Worm (Caenorhabditis elegans) whole organism, L1 larva: ENCODE results near the gene nhr-21.
A peak's percentile ranks its signal among the peaks of the same experiment; 100 is the strongest.

ENCODE experiments used
- C16A3.4 ChIP-seq: fragments of 150-350 bp; optimal IDR thresholded peaks from 2 replicates; lab custom pipeline; 2014; ENCODE audit warnings: missing biosample characterization, missing genetic modification characterization
- C34B4.2 ChIP-seq: sonication (generic microtip); optimal IDR thresholded peaks from 2 replicates; lab custom pipeline; 2017; ENCODE audit warnings: mild to moderate bottlenecking, missing genetic modification characterization, missing compliant biosample characterization
- Y116A8C.19 ChIP-seq: sonication (generic microtip); optimal IDR thresholded peaks from 2 replicates; lab custom pipeline; 2016; ENCODE audit warnings: missing compliant biosample characterization, missing genetic modification characterization, borderline replicate concordance
- ceh-63 ChIP-seq: fragments of 200-800 bp; sonication (Bioruptor generic); optimal IDR thresholded peaks from 2 replicates; lab custom pipeline; 2018; ENCODE audit warnings: mild to moderate bottlenecking, missing genetic modification characterization, missing compliant biosample characterization
- dpl-1 ChIP-seq, 3 experiments: fragments of 150-350 bp in 2 of 3; sonication (generic microtip) in 1 of 3; optimal IDR thresholded peaks; 2 replicates each; lab custom pipeline; 2014 to 2017; ENCODE audit warnings: missing biosample characterization in 3 of 3, missing genetic modification characterization in 3 of 3, missing genetic modification reagents in 3 of 3
- dsc-1 ChIP-seq: sonication (generic microtip); optimal IDR thresholded peaks from 2 replicates; lab custom pipeline; 2016; ENCODE audit warnings: mild to moderate bottlenecking, missing genetic modification characterization, missing compliant biosample characterization
- efl-1 ChIP-seq, 4 experiments: fragments of 150-350 bp; optimal IDR thresholded peaks in 3 of 4; peaks in 1 of 4; 1 replicate in 1 of 4; 2 replicates in 3 of 4; lab custom pipeline; 2014; ENCODE audit warnings: missing biosample characterization in 2 of 4, missing genetic modification characterization in 2 of 4, missing genetic modification reagents in 2 of 4
- elt-3 ChIP-seq, 6 experiments: fragments of 150-350 bp in 1 of 6; sonication (generic microtip); optimal IDR thresholded peaks; 2 replicates each; lab custom pipeline; 2017 to 2018; ENCODE audit warnings: missing biosample characterization in 6 of 6, missing genetic modification characterization in 6 of 6, inconsistent platforms in 1 of 6
- fkh-10 ChIP-seq: sonication (generic microtip); optimal IDR thresholded peaks from 2 replicates; lab custom pipeline; 2017; ENCODE audit warnings: missing biosample characterization, missing genetic modification reagents, missing genetic modification characterization
- fos-1 ChIP-seq: fragments of 150-350 bp; optimal IDR thresholded peaks from 2 replicates; lab custom pipeline; 2014; ENCODE audit warnings: missing biosample characterization, missing genetic modification characterization
- isw-1 ChIP-seq: fragments of 200-800 bp; sonication (Bioruptor generic); IDR thresholded peaks from 2 replicates; pipeline ENCODE4 v1.3.6; 2022; ENCODE audit warnings: missing genetic modification characterization, missing compliant biosample characterization
- jun-1 ChIP-seq: fragments of 150-350 bp; optimal IDR thresholded peaks from 2 replicates; lab custom pipeline; 2014; ENCODE audit warnings: missing biosample characterization, missing genetic modification reagents, missing genetic modification characterization
- lin-14 ChIP-seq: fragments of 200-800 bp; sonication (Bioruptor generic); optimal IDR thresholded peaks from 2 replicates; lab custom pipeline; 2018; ENCODE audit warnings: mild to moderate bottlenecking, missing genetic modification characterization, moderate library complexity, missing compliant biosample characterization
- lin-35 ChIP-seq, 2 experiments: fragments of 150-350 bp; optimal IDR thresholded peaks; 2 replicates each; lab custom pipeline; 2014; ENCODE audit warnings: missing biosample characterization in 2 of 2, missing genetic modification characterization in 2 of 2, missing genetic modification reagents in 2 of 2
- lir-3 ChIP-seq: sonication (generic microtip); optimal IDR thresholded peaks from 2 replicates; lab custom pipeline; 2016; ENCODE audit warnings: mild to moderate bottlenecking, missing genetic modification characterization, moderate library complexity, missing compliant biosample characterization; ENCODE audit not compliant: poor library complexity
- lsy-2 ChIP-seq, 2 experiments: fragments of 150-350 bp; optimal IDR thresholded peaks; 2 replicates each; lab custom pipeline; 2014; ENCODE audit warnings: missing biosample characterization in 2 of 2, missing genetic modification characterization in 2 of 2
- mab-9 ChIP-seq: fragments of 200-800 bp; sonication (Bioruptor generic); IDR thresholded peaks from 2 replicates; pipeline ENCODE4 v1.3.6; 2022; ENCODE audit warnings: missing genetic modification reagents, missing genetic modification characterization, missing compliant biosample characterization
- mdl-1 ChIP-seq, 2 experiments: fragments of 150-350 bp; optimal IDR thresholded peaks; 2 replicates each; lab custom pipeline; 2014 to 2017; ENCODE audit warnings: missing biosample characterization in 2 of 2, missing genetic modification characterization in 2 of 2, inconsistent platforms in 1 of 2
- mef-2 ChIP-seq: fragments of 150-350 bp; optimal IDR thresholded peaks from 2 replicates; lab custom pipeline; 2014; ENCODE audit warnings: missing biosample characterization, missing genetic modification characterization
- mep-1 ChIP-seq: fragments of 150-350 bp; optimal IDR thresholded peaks from 2 replicates; lab custom pipeline; 2014; ENCODE audit warnings: missing biosample characterization, missing genetic modification characterization
- nhr-11 ChIP-seq: fragments of 150-350 bp; optimal IDR thresholded peaks from 2 replicates; lab custom pipeline; 2014; ENCODE audit warnings: missing biosample characterization, missing genetic modification characterization
- nhr-12 ChIP-seq: sonication (generic microtip); optimal IDR thresholded peaks from 2 replicates; lab custom pipeline; 2017; ENCODE audit warnings: missing biosample characterization, missing genetic modification characterization
- nhr-20 ChIP-seq: sonication (generic microtip); optimal IDR thresholded peaks from 2 replicates; lab custom pipeline; 2016; ENCODE audit warnings: mild to moderate bottlenecking, missing genetic modification characterization, missing compliant biosample characterization
- nhr-237 ChIP-seq: fragments of 150-350 bp; optimal IDR thresholded peaks from 2 replicates; lab custom pipeline; 2014; ENCODE audit warnings: missing biosample characterization, missing genetic modification characterization
- nhr-28 ChIP-seq: fragments of 150-350 bp; optimal IDR thresholded peaks from 2 replicates; lab custom pipeline; 2014; ENCODE audit warnings: missing biosample characterization, missing genetic modification characterization
- nhr-47 ChIP-seq: sonication (generic microtip); optimal IDR thresholded peaks from 2 replicates; lab custom pipeline; 2016; ENCODE audit warnings: mild to moderate bottlenecking, missing genetic modification characterization, moderate library complexity, missing compliant biosample characterization
- nhr-71 ChIP-seq: sonication (generic microtip); optimal IDR thresholded peaks from 2 replicates; lab custom pipeline; 2016; ENCODE audit warnings: mild to moderate bottlenecking, missing genetic modification characterization, moderate library complexity, missing compliant biosample characterization
- nhr-76 ChIP-seq: sonication (generic microtip); optimal IDR thresholded peaks from 2 replicates; lab custom pipeline; 2017; ENCODE audit warnings: missing biosample characterization, missing genetic modification characterization
- nhr-77 ChIP-seq: fragments of 150-350 bp; optimal IDR thresholded peaks from 2 replicates; lab custom pipeline; 2014; ENCODE audit warnings: missing biosample characterization, missing genetic modification characterization
- nhr-84 ChIP-seq: sonication (generic microtip); optimal IDR thresholded peaks from 2 replicates; lab custom pipeline; 2017; ENCODE audit warnings: missing biosample characterization, missing genetic modification characterization
- nhr-90 ChIP-seq: sonication (generic microtip); optimal IDR thresholded peaks from 2 replicates; lab custom pipeline; 2016; ENCODE audit warnings: mild to moderate bottlenecking, missing genetic modification characterization, missing compliant biosample characterization; ENCODE audit not compliant: poor library complexity
- pag-3 ChIP-seq: sonication (generic microtip); optimal IDR thresholded peaks from 2 replicates; lab custom pipeline; 2017; ENCODE audit warnings: missing genetic modification characterization, mild to moderate bottlenecking, missing compliant biosample characterization, antibody characterized with exemption, borderline replicate concordance; ENCODE audit not compliant: insufficient read depth
- pax-3 ChIP-seq: fragments of 200-800 bp; sonication (Bioruptor generic); optimal IDR thresholded peaks from 2 replicates; lab custom pipeline; 2018; ENCODE audit warnings: mild to moderate bottlenecking, missing genetic modification characterization, moderate library complexity, missing compliant biosample characterization
- pqm-1 ChIP-seq: sonication (generic microtip); optimal IDR thresholded peaks from 3 replicates; lab custom pipeline; 2017; ENCODE audit warnings: missing biosample characterization, missing genetic modification characterization
- snu-23 ChIP-seq: sonication (generic microtip); optimal IDR thresholded peaks from 2 replicates; lab custom pipeline; 2016; ENCODE audit warnings: missing genetic modification characterization, missing compliant biosample characterization
- sup-37 ChIP-seq: fragments of 200-800 bp; sonication (Bioruptor generic); optimal IDR thresholded peaks from 2 replicates; lab custom pipeline; 2018; ENCODE audit warnings: mild to moderate bottlenecking, missing genetic modification characterization, missing compliant biosample characterization
- tbx-2 ChIP-seq: sonication (generic microtip); optimal IDR thresholded peaks from 2 replicates; lab custom pipeline; 2016; ENCODE audit warnings: missing genetic modification characterization, missing compliant biosample characterization
- unc-130 ChIP-seq: fragments of 150-350 bp; optimal IDR thresholded peaks from 2 replicates; lab custom pipeline; 2017; ENCODE audit warnings: missing biosample characterization, missing genetic modification characterization, inconsistent platforms
- unc-62 ChIP-seq: fragments of 150-350 bp; optimal IDR thresholded peaks from 2 replicates; lab custom pipeline; 2014; ENCODE audit warnings: missing biosample characterization, missing genetic modification reagents, missing genetic modification characterization
- unc-86 ChIP-seq: sonication (generic microtip); optimal IDR thresholded peaks from 2 replicates; lab custom pipeline; 2016; ENCODE audit warnings: missing genetic modification characterization, missing compliant biosample characterization
- xbp-1 ChIP-seq: sonication (generic microtip); optimal IDR thresholded peaks from 2 replicates; lab custom pipeline; 2016; ENCODE audit warnings: missing genetic modification characterization, missing compliant biosample characterization
- zag-1 ChIP-seq: fragments of 150-350 bp; optimal IDR thresholded peaks from 2 replicates; lab custom pipeline; 2014; ENCODE audit warnings: missing biosample characterization, missing genetic modification characterization
- zip-4 ChIP-seq: fragments of 200-800 bp; sonication (Bioruptor generic); optimal IDR thresholded peaks from 2 replicates; lab custom pipeline; 2018; ENCODE audit warnings: mild to moderate bottlenecking, missing genetic modification characterization, moderate library complexity, missing compliant biosample characterization
- ztf-11 ChIP-seq, 2 experiments: sonication (generic microtip); optimal IDR thresholded peaks; 2 replicates each; lab custom pipeline; 2016 to 2017; ENCODE audit warnings: missing genetic modification characterization in 2 of 2, missing biosample characterization in 1 of 2, missing compliant biosample characterization in 1 of 2

The nhr-21 gene

ce11 chrII:7374143-7374542 is 35.1 kb downstream of the nhr-21 start, which contains the start of the genes mtch-1 and rpb-4 (continued):
- TF ChIP-seq zip-4 (GFP tag; lab: Kevin White, UChicago) (no peak), nhr-71 (tag; lab: Kevin White, UChicago) (peak; percentile 33), ceh-63 (GFP tag; lab: Kevin White, UChicago) (no peak), nhr-11 (tag; lab: Kevin White, UChicago) (no peak), efl-1 (optimal IDR thresholded peaks at IDR 0.05; lab: Kevin White, UChicago) (peak; percentile 30 to 39), efl-1 (GFP tag; optimal IDR thresholded peaks at IDR 0.05 in 1 of 2; lab: Kevin White, UChicago) (peak; percentile 12 to 14), jun-1 (tag; lab: Kevin White, UChicago) (no peak), tbx-2 (tag; lab: Kevin White, UChicago) (no peak), xbp-1 (tag; lab: Kevin White, UChicago) (peak; percentile 29), fkh-10 (no peak), nhr-76 (tag; lab: Kevin White, UChicago) (no peak), Y116A8C.19 (no peak), mep-1 (no peak), dsc-1 (tag; lab: Kevin White, UChicago) (no peak), nhr-90 (tag; lab: Kevin White, UChicago) (no peak), fos-1 (tag; lab: Kevin White, UChicago) (no peak), mdl-1 (tag; optimal IDR thresholded peaks at IDR 0.05; lab: Kevin White, UChicago) (peak in 1 of 2 experiments; percentile 10), pax-3 (tag; lab: Kevin White, UChicago) (no peak), unc-86 (tag; lab: Kevin White, UChicago) (no peak), unc-62 (GFP tag; lab: Kevin White, UChicago) (no peak), lin-14 (GFP tag; lab: Kevin White, UChicago) (peak; percentile 35), ztf-11 (tag; optimal IDR thresholded peaks at IDR 0.05; lab: Kevin White, UChicago) (no peak), mef-2 (tag; lab: Kevin White, UChicago) (no peak), lin-35 (GFP tag; optimal IDR thresholded peaks at IDR 0.05; lab: Kevin White, UChicago) (peak in 1 of 2 experiments; percentile 25), dpl-1 (GFP tag; optimal IDR thresholded peaks at IDR 0.05; lab: Kevin White, UChicago) (peak in 2 of 3 experiments; percentile 41 to 50), pag-3 (tag; lab: Kevin White, UChicago) (no peak)

DNA sequence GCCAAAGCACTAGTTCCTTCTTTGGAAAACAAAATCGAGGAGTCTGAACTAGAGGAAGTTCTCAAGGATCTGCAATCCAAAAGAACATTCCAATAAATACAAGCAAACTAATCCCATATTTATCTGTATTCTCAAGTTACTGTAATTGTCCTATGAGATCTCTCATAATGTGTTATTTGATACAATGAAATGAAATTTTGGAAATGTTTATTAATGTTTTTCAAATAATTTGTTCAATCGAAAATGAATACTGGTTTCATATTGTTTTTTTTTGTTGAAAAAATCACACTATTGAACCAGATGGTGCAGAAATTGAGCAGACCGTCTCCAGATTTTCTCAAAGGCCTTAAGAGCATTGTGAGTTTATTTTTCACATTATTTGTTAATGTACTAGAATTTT is 36.0 kb downstream of the nhr-21 start, which contains the start of gene F43E2.1:
F43E2.1 (plus strand) TSS at position 301 of the 400 bp plus-strand sequence.
- TF ChIP-seq nhr-11 (tag; lab: Kevin White, UChicago) (no peak), isw-1 (GFP tag; lab: Robert Waterston, UW) (no peak), efl-1 (optimal IDR thresholded peaks at IDR 0.05; lab: Kevin White, UChicago) (no peak), efl-1 (GFP tag; optimal IDR thresholded peaks at IDR 0.05 in 1 of 2; lab: Kevin White, UChicago) (peak in 1 of 2 experiments; percentile 79)

- TF ChIP-seq nhr-77 (tag; lab: Kevin White, UChicago): no peak
- no peak for TF ChIP-seq nhr-84
- TF ChIP-seq nhr-237 (tag; lab: Kevin White, UChicago): no peak
- TF ChIP-seq pqm-1 (tag; lab: Kevin White, UChicago): no peak
- no peak for TF ChIP-seq nhr-28
- no peak for TF ChIP-seq mdl-1 (tag; optimal IDR thresholded peaks at IDR 0.05; lab: Kevin White, UChicago)
- no peak for TF ChIP-seq lsy-2 (tag; optimal IDR thresholded peaks at IDR 0.05; lab: Kevin White, UChicago)
- no peak for TF ChIP-seq nhr-47 (tag; lab: Kevin White, UChicago)
- no peak for TF ChIP-seq zag-1
Measured at ce11 chrII:7379021-7379420, 40.0 kb downstream of the nhr-21 start, which contains the start of gene C07D10.6. TSS of gene C07D10.6 (plus strand) at chrII:7379321.

DNA sequence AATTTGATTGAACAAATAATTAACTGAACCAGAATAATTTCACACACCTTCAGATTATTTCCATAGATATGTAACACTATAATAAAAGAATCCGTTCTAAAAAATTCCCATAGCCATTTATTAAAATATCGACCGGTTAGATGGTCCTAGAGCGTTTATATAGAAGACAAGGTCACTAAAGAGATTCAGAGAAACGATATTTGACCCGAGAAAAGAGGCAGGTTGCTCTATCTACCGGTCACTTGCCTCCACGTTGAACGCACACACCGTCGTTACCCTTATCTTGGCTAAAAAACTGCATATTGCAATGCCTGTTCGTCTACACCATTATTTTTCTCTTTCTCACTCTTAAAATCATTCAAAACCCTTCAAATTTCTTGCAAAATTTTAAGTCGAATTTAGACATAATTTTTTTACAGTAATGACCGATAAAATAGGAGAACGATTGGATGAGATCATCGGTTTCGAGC is 42.1 kb downstream of the nhr-21 start, which contains the start of gene C07D10.5:
C07D10.5 (plus strand) TSS at position 420 of the 470 bp plus-strand sequence.
- TF ChIP-seq sup-37 (GFP tag; lab: Kevin White, UChicago): no peak
- no peak for TF ChIP-seq pqm-1 (tag; lab: Kevin White, UChicago)
- TF ChIP-seq nhr-84: no peak
- TF ChIP-seq mep-1: no peak
- no peak for TF ChIP-seq unc-130 (tag; lab: Kevin White, UChicago)
- TF ChIP-seq mef-2 (tag; lab: Kevin White, UChicago): no peak
- no peak for TF ChIP-seq C34B4.2 (tag; lab: Kevin White, UChicago)
- no peak for TF ChIP-seq nhr-76 (tag; lab: Kevin White, UChicago)
- no peak for TF ChIP-seq elt-3 (tag; optimal IDR thresholded peaks at IDR 0.05; lab: Kevin White, UChicago)
- TF ChIP-seq mab-9 (GFP tag; lab: Robert Waterston, UW): no peak
- no peak for TF ChIP-seq dsc-1 (tag; lab: Kevin White, UChicago)
- no peak for TF ChIP-seq C16A3.4 (tag; lab: Kevin White, UChicago)
- TF ChIP-seq lir-3 (tag; lab: Kevin White, UChicago): no peak
- TF ChIP-seq snu-23 (GFP tag; lab: Kevin White, UChicago): no peak
- TF ChIP-seq nhr-12 (tag; lab: Kevin White, UChicago): no peak
- TF ChIP-seq fos-1 (tag; lab: Kevin White, UChicago): no peak
- no peak for TF ChIP-seq zip-4 (GFP tag; lab: Kevin White, UChicago)
- no peak for TF ChIP-seq nhr-20 (tag; lab: Kevin White, UChicago)
- no peak for TF ChIP-seq Y116A8C.19
